5 worm cellular contexts compared by ENCODE assay signal in the genomic region with DNA sequence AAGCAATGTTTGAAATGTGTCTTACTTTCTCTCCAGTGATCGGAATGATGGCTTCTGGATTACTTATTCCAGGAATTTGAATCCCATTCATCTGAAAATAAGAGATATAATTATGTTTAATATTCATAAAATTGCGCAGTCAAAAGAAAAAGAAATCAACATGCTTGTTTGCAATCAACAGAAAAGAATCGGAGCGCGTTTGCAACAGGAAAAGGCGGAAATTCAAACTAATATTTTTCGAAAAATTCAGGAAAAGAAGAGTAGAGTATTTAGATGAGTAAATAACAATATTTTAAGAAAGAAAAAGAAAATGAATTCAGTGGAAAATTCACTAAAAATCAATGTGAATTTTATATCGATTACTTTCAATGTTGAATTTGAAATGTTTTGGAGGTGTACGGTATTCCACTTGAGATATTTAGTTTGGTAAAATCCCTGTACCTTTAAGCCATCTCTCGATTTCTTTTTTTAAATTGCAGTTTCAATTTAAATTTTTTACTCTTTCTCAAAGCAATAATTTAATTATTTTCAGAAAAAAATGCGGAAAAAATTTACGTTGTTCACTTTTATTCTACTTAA.
TF ChIP-seq lines count a peak whose summit lies in the region.

TSS of gene set-17 (minus strand) at position 127 of the 579 bp plus-strand sequence.
TSS of gene T21B10.4 (plus strand) at position 533 of the 579 bp plus-strand sequence.

TF ChIP-seq in whole organism, L1 larva, 84 proteins besides CTCF, POLR2A, EP300 and RAD21 (continued from another document):
- no peak for TF ChIP-seq aly-2 (tag; optimal IDR thresholded peaks at IDR 0.05; lab: Kevin White, UChicago)
- TF ChIP-seq C16A3.4 (tag; optimal IDR thresholded peaks at IDR 0.05; lab: Kevin White, UChicago): peak; percentile 51
- peak; percentile 11 for TF ChIP-seq snu-23 (GFP tag; optimal IDR thresholded peaks at IDR 0.05; lab: Kevin White, UChicago)

TF ChIP-seq in whole organism, L2 larva, 48 proteins besides CTCF, POLR2A, EP300 and RAD21 (continued from another document):
- no peak for TF ChIP-seq lin-13 (GFP tag; optimal IDR thresholded peaks at IDR 0.05; lab: Kevin White, UChicago)
- no peak for TF ChIP-seq aly-2 (tag; optimal IDR thresholded peaks at IDR 0.05; lab: Kevin White, UChicago)
- TF ChIP-seq mbf-1 (tag; optimal IDR thresholded peaks at IDR 0.05; lab: Kevin White, UChicago): no peak
- peak; percentile 54 for TF ChIP-seq unc-55 (GFP tag; optimal IDR thresholded peaks at IDR 0.05; lab: Kevin White, UChicago)
- no peak for TF ChIP-seq nhr-129 (tag; optimal IDR thresholded peaks at IDR 0.05; lab: Kevin White, UChicago)

TF ChIP-seq in whole organism, L3 larva, 47 proteins besides CTCF, POLR2A, EP300 and RAD21 (continued from another document):
- peak; percentile 29 for TF ChIP-seq lin-15B (tag; optimal IDR thresholded peaks at IDR 0.05; lab: Kevin White, UChicago)
- TF ChIP-seq zag-1 (tag; optimal IDR thresholded peaks at IDR 0.05; lab: Kevin White, UChicago): no peak
- no peak for TF ChIP-seq nhr-12 (tag; optimal IDR thresholded peaks at IDR 0.05; lab: Kevin White, UChicago)
- TF ChIP-seq nhr-67 (tag; optimal IDR thresholded peaks at IDR 0.05; lab: Kevin White, UChicago): no peak
- no peak for TF ChIP-seq egl-27 (tag; optimal IDR thresholded peaks at IDR 0.05; lab: Kevin White, UChicago)
- no peak for TF ChIP-seq elt-2 (tag; optimal IDR thresholded peaks at IDR 0.05; lab: Kevin White, UChicago)
- no peak for TF ChIP-seq nhr-237 (tag; optimal IDR thresholded peaks at IDR 0.05; lab: Kevin White, UChicago)
- TF ChIP-seq mdl-1 (tag; optimal IDR thresholded peaks at IDR 0.05; lab: Kevin White, UChicago): no peak
- TF ChIP-seq egl-5 (tag; optimal IDR thresholded peaks at IDR 0.05; lab: Kevin White, UChicago): no peak
- TF ChIP-seq nhr-76 (tag; optimal IDR thresholded peaks at IDR 0.05; lab: Kevin White, UChicago): no peak
- TF ChIP-seq pqm-1 (tag; optimal IDR thresholded peaks at IDR 0.05; lab: Kevin White, UChicago): no peak
- no peak for TF ChIP-seq jun-1 (tag; optimal IDR thresholded peaks at IDR 0.05; lab: Kevin White, UChicago)
- no peak for TF ChIP-seq ceh-16 (tag; optimal IDR thresholded peaks at IDR 0.05; lab: Kevin White, UChicago)
- TF ChIP-seq eor-1 (tag; optimal IDR thresholded peaks at IDR 0.05; lab: Kevin White, UChicago): no peak
- no peak for TF ChIP-seq hmg-11 (tag; optimal IDR thresholded peaks at IDR 0.05; lab: Kevin White, UChicago)
- no peak for TF ChIP-seq nhr-11 (tag; optimal IDR thresholded peaks at IDR 0.05; lab: Kevin White, UChicago)
- TF ChIP-seq lin-39 (tag; optimal IDR thresholded peaks at IDR 0.05; lab: Kevin White, UChicago): no peak
- TF ChIP-seq nfya-1 (tag; optimal IDR thresholded peaks at IDR 0.05; lab: Kevin White, UChicago; ENCODE audit: insufficient read depth): peak; percentile 35
- no peak for TF ChIP-seq nhr-23 (tag; optimal IDR thresholded peaks at IDR 0.05; lab: Kevin White, UChicago)
- no peak for TF ChIP-seq unc-62 (GFP tag; optimal IDR thresholded peaks at IDR 0.05; lab: Kevin White, UChicago)
- TF ChIP-seq mml-1 (tag; optimal IDR thresholded peaks at IDR 0.05; lab: Kevin White, UChicago): no peak

TF ChIP-seq in whole organism, mixed stage, embryonic, 35 proteins besides CTCF, POLR2A, EP300 and RAD21 (continued from another document):
- no peak for TF ChIP-seq sptf-1 (tag; optimal IDR thresholded peaks at IDR 0.05; lab: Kevin White, UChicago)
- TF ChIP-seq elt-1 (tag; optimal IDR thresholded peaks at IDR 0.05; lab: Kevin White, UChicago; ENCODE audit: borderline replicate concordance, insufficient read depth): peak; percentile 72

TF ChIP-seq in whole organism, young adult, 124 proteins besides CTCF, POLR2A, EP300 and RAD21 (continued from another document):
- no peak for TF ChIP-seq C17E4.6 (GFP tag; IDR thresholded peaks at IDR 0.05; lab: Robert Waterston, UW)
- no peak for TF ChIP-seq F39B2.1 (GFP tag; IDR thresholded peaks at IDR 0.05; lab: Robert Waterston, UW)
- no peak for TF ChIP-seq madf-10 (tag; optimal IDR thresholded peaks at IDR 0.05; lab: Kevin White, UChicago)
